Worm (Caenorhabditis elegans) whole organism, L3 larva: ENCODE results near the gene mrps-34.

ENCODE experiments used
- ZK546.5 ChIP-seq: sonication (generic microtip); optimal IDR thresholded peaks from 2 replicates; lab custom pipeline; 2017; ENCODE audit warnings: missing biosample characterization, missing genetic modification characterization
- egl-27 ChIP-seq: sonication (generic microtip); optimal IDR thresholded peaks from 4 replicates; lab custom pipeline; 2017; ENCODE audit warnings: missing biosample characterization, missing genetic modification reagents, missing genetic modification characterization
- elt-1 ChIP-seq: fragments of 150-350 bp; optimal IDR thresholded peaks from 2 replicates; lab custom pipeline; 2014; ENCODE audit warnings: missing biosample characterization, missing genetic modification characterization
- elt-3 ChIP-seq, 3 experiments: fragments of 150-350 bp in 1 of 3; sonication (generic microtip) in 2 of 3; optimal IDR thresholded peaks; 2 replicates in 2 of 3; 4 replicates in 1 of 3; lab custom pipeline; 2014 to 2017; ENCODE audit warnings: missing biosample characterization in 3 of 3, missing genetic modification characterization in 3 of 3
- fos-1 ChIP-seq: fragments of 150-350 bp; optimal IDR thresholded peaks from 2 replicates; lab custom pipeline; 2014; ENCODE audit warnings: missing biosample characterization, missing genetic modification characterization
- jun-1 ChIP-seq: fragments of 150-350 bp; optimal IDR thresholded peaks from 2 replicates; lab custom pipeline; 2014; ENCODE audit warnings: missing biosample characterization, missing genetic modification reagents, missing genetic modification characterization
- nhr-11 ChIP-seq: fragments of 150-350 bp; optimal IDR thresholded peaks from 2 replicates; lab custom pipeline; 2014; ENCODE audit warnings: missing biosample characterization, missing genetic modification characterization
- nhr-23 ChIP-seq: fragments of 150-350 bp; optimal IDR thresholded peaks from 2 replicates; lab custom pipeline; 2014; ENCODE audit warnings: missing biosample characterization, missing genetic modification reagents, missing genetic modification characterization
- nhr-237 ChIP-seq: fragments of 150-350 bp; optimal IDR thresholded peaks from 2 replicates; lab custom pipeline; 2014; ENCODE audit warnings: missing biosample characterization, missing genetic modification characterization
- nhr-77 ChIP-seq: fragments of 150-350 bp; optimal IDR thresholded peaks from 2 replicates; lab custom pipeline; 2014; ENCODE audit warnings: missing biosample characterization, missing genetic modification characterization
- pha-4 ChIP-seq: fragments of 150-350 bp; optimal IDR thresholded peaks from 2 replicates; lab custom pipeline; 2014; ENCODE audit warnings: missing biosample characterization, missing genetic modification reagents, missing genetic modification characterization
- pqm-1 ChIP-seq: fragments of 150-350 bp; optimal IDR thresholded peaks from 2 replicates; lab custom pipeline; 2017; ENCODE audit warnings: missing biosample characterization, missing genetic modification characterization, inconsistent platforms
- unc-39 ChIP-seq: sonication (generic microtip); optimal IDR thresholded peaks from 4 replicates; lab custom pipeline; 2017; ENCODE audit warnings: missing biosample characterization, missing genetic modification characterization

ce11 chrIII:4562070-4562788, 20.0 kb upstream of the mrps-34 start, which contains the start of gene pan-1:
- no peak for TF ChIP-seq fos-1 (tag; lab: Kevin White, UChicago)
- TF ChIP-seq pqm-1: no peak
- peak; percentile 72 for TF ChIP-seq nhr-23 (tag; lab: Kevin White, UChicago)
- no peak for TF ChIP-seq egl-27 (tag; lab: Kevin White, UChicago)
- no peak for TF ChIP-seq nhr-237 (tag; lab: Kevin White, UChicago)
- TF ChIP-seq ZK546.5 (tag; lab: Kevin White, UChicago): no peak
- no peak for TF ChIP-seq jun-1 (tag; lab: Kevin White, UChicago)
- no peak for TF ChIP-seq nhr-11
- TF ChIP-seq elt-3 (tag; optimal IDR thresholded peaks at IDR 0.05; lab: Kevin White, UChicago): no peak
- no peak for TF ChIP-seq nhr-77 (tag; lab: Kevin White, UChicago)
- TF ChIP-seq unc-39 (tag; lab: Kevin White, UChicago): no peak
- TF ChIP-seq elt-1 (tag; lab: Kevin White, UChicago): no peak
- TF ChIP-seq pha-4 (tag; lab: Kevin White, UChicago): peak; percentile 66
